Fruit fly (Drosophila melanogaster): ENCODE results near the gene CG42846.

Gene CG42846

dm6 chr3L:224004-224951, 7.1 kb downstream of the CG42846 start:
- no peak for TF ChIP-seq pan (optimal IDR thresholded peaks at IDR 0.05)
- TF ChIP-seq CG8478 (optimal IDR thresholded peaks at IDR 0.05) = peak; percentile 45
- no peak for TF ChIP-seq Dll (optimal IDR thresholded peaks at IDR 0.05)
- no peak for TF ChIP-seq usp (GFP tag; optimal IDR thresholded peaks at IDR 0.05)
- TF ChIP-seq psq (optimal IDR thresholded peaks at IDR 0.05) = no peak

dm6 chr3L:223019-223902, 8.1 kb downstream of the CG42846 start, which contains the start of the genes pyx and CG33229:
pyx (minus strand) TSS chr3L:223069.
CG33229 (plus strand) TSS chr3L:223852.
- TF ChIP-seq psq (optimal IDR thresholded peaks at IDR 0.05) = no peak
- no peak for TF ChIP-seq EcR (GFP tag; optimal IDR thresholded peaks at IDR 0.05)
- TF ChIP-seq usp (GFP tag; optimal IDR thresholded peaks at IDR 0.05) = no peak
- TF ChIP-seq pan (optimal IDR thresholded peaks at IDR 0.05) = no peak
- no peak for TF ChIP-seq CG8478 (optimal IDR thresholded peaks at IDR 0.05)
- no peak for TF ChIP-seq Dll (optimal IDR thresholded peaks at IDR 0.05)

DNA sequence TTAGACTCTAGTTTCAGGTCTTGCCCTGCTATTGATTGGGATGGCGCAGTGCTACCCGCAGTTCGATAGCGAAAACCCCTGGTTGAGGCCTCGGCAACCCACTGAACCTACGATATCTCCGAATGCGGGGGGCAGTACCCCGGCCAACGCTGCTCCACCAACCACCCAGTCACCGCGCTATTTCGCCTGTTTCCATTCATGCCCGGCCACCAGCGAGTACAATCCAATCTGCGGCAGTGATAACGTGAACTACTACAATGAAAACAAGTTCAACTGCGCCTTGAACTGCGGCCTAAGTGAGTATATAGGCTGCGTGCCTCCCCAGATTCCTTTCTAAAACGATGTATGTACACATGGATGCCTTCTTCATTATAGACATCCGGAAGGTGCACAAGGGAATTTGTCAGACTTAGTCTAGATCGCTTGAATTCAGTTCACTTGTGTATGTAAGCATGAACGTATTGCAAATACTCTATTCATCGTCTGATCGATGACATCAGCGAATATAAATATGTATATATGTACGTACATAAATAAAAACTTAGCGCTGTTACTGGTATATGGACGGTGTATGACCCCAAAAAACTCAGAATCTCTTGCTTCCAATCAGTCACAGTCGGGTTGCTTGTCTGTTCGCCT, 13.8 kb downstream of the CG42846 start, which contains the start of gene CG13877:
Gene CG13877, plus strand, starts transcription at position 589 of the 639 bp plus-strand sequence.
- TF ChIP-seq usp (GFP tag; optimal IDR thresholded peaks at IDR 0.05) (no peak), CG8478 (optimal IDR thresholded peaks at IDR 0.05) (no peak), psq (optimal IDR thresholded peaks at IDR 0.05) (no peak), EcR (GFP tag; optimal IDR thresholded peaks at IDR 0.05) (no peak), pan (optimal IDR thresholded peaks at IDR 0.05) (no peak), Dll (optimal IDR thresholded peaks at IDR 0.05) (no peak)

dm6 chr3L:216325-216724, 15.1 kb downstream of the CG42846 start, which contains the start of gene Kaz1-ORFB:
Kaz1-ORFB (plus strand) TSS chr3L:216625.
- TF ChIP-seq pan (optimal IDR thresholded peaks at IDR 0.05) (no peak), Dll (optimal IDR thresholded peaks at IDR 0.05) (no peak), CG8478 (optimal IDR thresholded peaks at IDR 0.05) (no peak)

dm6 chr3L:212520-212919, 18.9 kb downstream of the CG42846 start, which contains the start of the genes thoc7 and Dis3l2:
thoc7 (minus strand) TSS chr3L:212687.
Dis3l2 (plus strand) TSS chr3L:212709.
- no peak for TF ChIP-seq CG8478 (optimal IDR thresholded peaks at IDR 0.05)
- TF ChIP-seq psq (optimal IDR thresholded peaks at IDR 0.05) = no peak
- TF ChIP-seq pan (optimal IDR thresholded peaks at IDR 0.05) = no peak
- TF ChIP-seq usp (GFP tag; optimal IDR thresholded peaks at IDR 0.05) = no peak
- no peak for TF ChIP-seq EcR (GFP tag; optimal IDR thresholded peaks at IDR 0.05)
- TF ChIP-seq Dll (optimal IDR thresholded peaks at IDR 0.05) = no peak

- TF ChIP-seq Dll (optimal IDR thresholded peaks at IDR 0.05) (no peak), pan (optimal IDR thresholded peaks at IDR 0.05) (no peak), EcR (GFP tag; optimal IDR thresholded peaks at IDR 0.05) (no peak), CG8478 (optimal IDR thresholded peaks at IDR 0.05) (no peak), usp (GFP tag; optimal IDR thresholded peaks at IDR 0.05) (no peak), psq (optimal IDR thresholded peaks at IDR 0.05) (no peak)
Observed at dm6 chr3L:211200-211599, 20.2 kb downstream of the CG42846 start, which contains the start of gene Prp4k. Prp4k (minus strand) TSS chr3L:211457.

DNA sequence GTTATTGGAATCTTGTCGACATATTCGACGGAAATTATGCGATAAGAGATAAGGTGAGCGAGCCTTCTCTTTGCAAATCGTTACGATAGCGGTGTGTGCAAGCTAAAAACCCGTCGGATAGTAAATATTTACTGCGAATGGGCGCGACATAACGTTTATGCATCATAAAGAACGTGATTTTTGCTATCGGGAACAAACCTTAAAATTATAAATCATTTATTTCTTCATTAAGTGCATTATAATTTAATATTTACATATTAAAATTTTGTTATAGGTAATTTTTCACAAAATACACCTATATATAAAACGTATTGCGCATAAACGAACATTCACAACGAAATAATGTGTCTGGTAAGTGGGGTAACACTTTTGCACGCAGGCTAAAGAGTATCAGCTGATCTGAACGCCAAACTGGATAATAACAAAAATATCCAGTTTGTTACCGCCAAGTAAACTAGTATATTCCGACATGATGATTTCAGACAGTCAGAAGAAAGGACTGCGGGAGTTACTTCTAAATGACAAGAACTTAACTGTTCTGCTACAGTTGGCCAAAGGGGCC, 25.6 kb downstream of the CG42846 start, which contains the start of the genes Gk1 and CG13876:
Gene Gk1, minus strand, starts transcription at position 122 of the 562 bp plus-strand sequence.
Gene CG13876, plus strand, starts transcription at position 412 of the 562 bp plus-strand sequence.
- TF ChIP-seq CG8478 (optimal IDR thresholded peaks at IDR 0.05) = no peak
- no peak for TF ChIP-seq pan (optimal IDR thresholded peaks at IDR 0.05)
- TF ChIP-seq Dll (optimal IDR thresholded peaks at IDR 0.05) = no peak
- no peak for TF ChIP-seq usp (GFP tag; optimal IDR thresholded peaks at IDR 0.05)
- TF ChIP-seq EcR (GFP tag; optimal IDR thresholded peaks at IDR 0.05) = no peak
- no peak for TF ChIP-seq psq (optimal IDR thresholded peaks at IDR 0.05)

DNA sequence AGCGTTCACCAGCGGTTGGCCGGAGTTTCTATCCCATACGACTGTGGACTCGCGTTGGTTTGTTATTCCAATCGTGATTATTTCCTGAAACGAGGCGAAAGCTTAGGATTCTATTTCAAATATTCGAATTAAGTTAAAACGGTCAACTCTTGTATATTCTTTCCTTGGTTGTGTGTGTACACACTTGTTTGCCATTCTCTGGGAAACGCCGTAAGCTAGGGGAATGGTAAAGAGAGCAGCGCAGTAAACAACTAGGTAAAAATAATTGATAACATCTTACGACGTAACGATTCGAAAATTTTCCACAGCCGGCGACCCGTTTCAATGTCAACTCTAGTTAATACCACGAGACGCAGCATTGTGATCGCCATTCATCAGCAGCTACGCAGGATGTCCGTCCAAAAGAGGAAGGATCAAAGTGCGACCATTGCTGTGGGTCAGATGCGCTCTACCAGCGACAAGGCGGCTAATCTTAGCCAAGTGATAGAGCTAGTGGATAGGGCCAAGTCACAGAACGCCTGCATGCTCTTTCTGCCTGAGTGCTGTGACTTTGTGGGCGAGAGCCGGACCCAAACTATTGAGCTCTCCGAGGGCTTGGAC, 27.8 kb downstream of the CG42846 start, which contains the start of gene NitFhit:
Gene NitFhit, plus strand, starts transcription at position 195 of the 600 bp plus-strand sequence.
- no peak for TF ChIP-seq usp (GFP tag; optimal IDR thresholded peaks at IDR 0.05)
- TF ChIP-seq psq (optimal IDR thresholded peaks at IDR 0.05) = no peak
- no peak for TF ChIP-seq pan (optimal IDR thresholded peaks at IDR 0.05)

DNA sequence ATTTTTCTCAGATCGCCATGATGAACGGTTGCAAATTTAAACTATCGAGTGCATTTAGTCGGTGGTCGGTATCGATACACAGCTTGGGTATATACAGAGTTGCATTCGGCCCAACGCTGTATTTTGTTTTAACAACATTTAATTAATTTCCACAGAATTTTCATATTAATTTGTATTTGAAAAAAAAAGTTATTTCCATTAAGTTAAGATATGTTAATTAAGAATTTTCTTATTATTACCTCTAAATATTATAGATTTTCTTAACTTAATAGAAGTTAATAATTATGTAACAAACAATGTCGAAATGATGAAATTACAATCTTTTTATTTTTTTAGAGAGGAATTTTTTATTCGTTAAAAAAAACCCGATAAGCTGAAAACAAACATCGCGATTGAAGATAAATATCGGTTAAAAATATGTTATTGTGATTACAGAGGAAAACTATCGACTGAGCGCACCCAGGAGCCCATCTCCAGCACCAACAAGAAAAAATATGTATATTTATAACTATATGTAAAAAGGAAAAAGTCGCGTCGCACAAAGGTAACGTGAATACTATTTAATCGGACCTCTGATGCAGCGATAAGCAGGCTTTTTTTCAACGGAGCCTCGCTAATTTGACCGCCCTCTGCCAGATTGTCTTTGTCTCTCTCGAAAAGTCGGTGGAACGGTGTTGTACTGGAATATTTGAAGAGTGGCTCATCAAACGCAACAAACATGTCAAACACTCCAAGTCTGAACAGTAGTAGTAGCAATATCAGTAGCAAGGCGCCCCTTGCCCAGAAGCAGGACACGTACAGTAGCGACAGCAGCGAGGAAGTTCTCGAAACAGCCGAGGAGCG, 31.4 kb downstream of the CG42846 start, which contains the start of the genes rno and mri:
Gene rno, minus strand, starts transcription at position 9 of the 843 bp plus-strand sequence.
Gene mri, plus strand, starts transcription at position 421 of the 843 bp plus-strand sequence.
- TF ChIP-seq pan (optimal IDR thresholded peaks at IDR 0.05) (no peak), Dll (optimal IDR thresholded peaks at IDR 0.05) (no peak), usp (GFP tag; optimal IDR thresholded peaks at IDR 0.05) (no peak), EcR (GFP tag; optimal IDR thresholded peaks at IDR 0.05) (no peak), psq (optimal IDR thresholded peaks at IDR 0.05) (no peak), CG8478 (optimal IDR thresholded peaks at IDR 0.05) (no peak)

All from whole organism.